Worm (Caenorhabditis elegans): ENCODE data around the gene F15D4.4.
A peak's percentile ranks its signal among the peaks of the same experiment; 100 is the strongest.

The F15D4.4 gene

DNA sequence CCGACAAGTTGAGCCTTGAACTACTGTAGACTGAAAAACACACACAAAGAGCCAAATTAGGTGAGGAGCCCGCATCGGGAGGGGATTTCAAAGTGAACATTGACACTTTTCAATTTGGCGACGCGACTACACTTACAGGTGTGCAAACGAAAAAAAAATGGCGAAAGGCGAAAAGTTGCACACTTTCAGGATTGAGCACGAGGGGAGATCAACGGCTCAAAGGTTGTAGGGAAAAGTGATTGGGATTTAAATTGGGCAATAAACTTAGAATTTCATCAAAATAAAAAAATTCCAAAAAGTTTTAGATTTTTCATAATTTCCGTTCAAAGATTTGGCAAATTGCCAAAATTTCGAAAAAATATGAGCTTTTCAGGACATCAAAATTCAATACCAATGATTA is at the start of gene F15D4.4:
Gene F15D4.4, minus strand, starts transcription at position 101 of the 400 bp plus-strand sequence.
- TF ChIP-seq snpc-1.3 (tag; optimal IDR thresholded peaks at IDR 0.05; ENCODE audit: insufficient read depth) = no peak
- TF ChIP-seq nhr-179 (tag; optimal IDR thresholded peaks at IDR 0.05) = no peak
- TF ChIP-seq ceh-100 (GFP tag; IDR thresholded peaks at IDR 0.05) = no peak
- no peak for TF ChIP-seq T26A5.8 (tag; optimal IDR thresholded peaks at IDR 0.05)
- TF ChIP-seq ekl-4 (GFP tag; IDR thresholded peaks at IDR 0.05) = no peak
- no peak for TF ChIP-seq F23B12.7 (tag; optimal IDR thresholded peaks at IDR 0.05; ENCODE audit: insufficient read depth)
- no peak for TF ChIP-seq nhr-90 (tag; optimal IDR thresholded peaks at IDR 0.05)
- no peak for TF ChIP-seq hrde-1 (tag; optimal IDR thresholded peaks at IDR 0.05; ENCODE audit: borderline replicate concordance)
- no peak for TF ChIP-seq Y79H2A.3 (GFP tag; conservative IDR thresholded peaks at IDR 0.05)
- no peak for TF ChIP-seq sdz-38 (tag; optimal IDR thresholded peaks at IDR 0.05)
- no peak for TF ChIP-seq K11D2.4 (GFP tag; IDR thresholded peaks at IDR 0.05)
- no peak for TF ChIP-seq hmg-1.2 (GFP tag; IDR thresholded peaks at IDR 0.05)
- no peak for TF ChIP-seq tlf-1 (GFP tag; optimal IDR thresholded peaks at IDR 0.05)
- TF ChIP-seq K12H6.12 (tag; optimal IDR thresholded peaks at IDR 0.05) = no peak
- TF ChIP-seq hmg-20 (GFP tag; IDR thresholded peaks at IDR 0.05) = no peak
- no peak for TF ChIP-seq C17E4.6 (GFP tag; IDR thresholded peaks at IDR 0.05)

DNA sequence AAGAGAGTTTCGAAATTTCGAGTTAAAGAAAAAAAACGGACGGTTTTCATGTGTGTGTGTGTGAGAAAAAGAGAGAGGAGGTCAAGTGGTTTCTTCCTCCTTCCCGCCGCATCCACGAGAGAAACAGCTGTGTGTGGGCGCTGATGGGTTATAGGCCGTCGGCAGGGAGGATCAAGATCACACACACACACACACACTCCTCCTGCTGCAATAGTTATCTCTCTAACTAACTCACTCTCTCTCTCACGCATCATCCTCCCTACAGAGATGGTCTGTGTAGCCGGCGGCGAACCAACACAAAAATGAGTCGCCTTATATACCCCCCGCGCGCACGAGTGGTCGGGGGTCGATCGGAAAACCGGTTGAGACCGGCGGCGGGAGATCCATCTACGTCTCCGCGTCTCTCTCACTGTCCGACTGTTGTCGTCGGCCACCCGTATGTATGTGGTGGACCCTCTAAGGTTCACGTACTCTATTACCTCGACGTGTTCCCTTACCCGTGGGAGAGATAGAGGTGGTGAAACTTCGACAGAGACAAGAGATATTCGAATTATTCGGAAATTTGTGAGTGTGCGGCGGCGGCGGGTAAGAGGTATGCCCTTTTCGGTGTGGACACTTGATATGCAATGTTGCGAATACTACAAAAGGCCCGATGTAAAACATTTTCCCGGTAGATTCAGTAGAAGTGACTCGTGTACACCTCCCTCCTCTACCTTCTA is 48.6 kb upstream of the F15D4.4 start:
- peak; percentile 10; the same call in 1 of the 2 replicates for TF ChIP-seq ceh-100 (GFP tag; IDR thresholded peaks at IDR 0.05)
- no peak for TF ChIP-seq Y95B8A.8 (GFP tag; IDR thresholded peaks at IDR 0.05)
- TF ChIP-seq nhr-120 (GFP tag; IDR thresholded peaks at IDR 0.05) = no peak
- TF ChIP-seq him-1 (tag; optimal IDR thresholded peaks at IDR 0.05) = no peak
- TF ChIP-seq ceh-91 (GFP tag; IDR thresholded peaks at IDR 0.05) = no peak
- TF ChIP-seq F55B11.4 (tag; optimal IDR thresholded peaks at IDR 0.05; ENCODE audit: borderline replicate concordance, insufficient read depth) = no peak
- peak; percentile 87 for TF ChIP-seq zfh-2 (GFP tag; conservative IDR thresholded peaks at IDR 0.05)
- TF ChIP-seq ceh-79 (tag; optimal IDR thresholded peaks at IDR 0.05) = no peak
- 0 out of 2 replicates have a peak, but pooled peaks have one; percentile 5 for TF ChIP-seq ztf-6 (GFP tag; IDR thresholded peaks at IDR 0.05)
- no peak for TF ChIP-seq lin-35 (GFP tag; optimal IDR thresholded peaks at IDR 0.05)
- TF ChIP-seq rec-8 (tag; optimal IDR thresholded peaks at IDR 0.05) = no peak
- TF ChIP-seq zim-3 (tag; optimal IDR thresholded peaks at IDR 0.05) = no peak
- no peak for TF ChIP-seq atf-7 (tag; optimal IDR thresholded peaks at IDR 0.05)
- no peak for TF ChIP-seq sea-2 (GFP tag; IDR thresholded peaks at IDR 0.05)
- TF ChIP-seq aptf-3 (GFP tag; IDR thresholded peaks at IDR 0.05) = no peak
- TF ChIP-seq nfyb-1 (GFP tag; IDR thresholded peaks at IDR 0.05) = no peak
- TF ChIP-seq hrde-1 (tag; optimal IDR thresholded peaks at IDR 0.05; ENCODE audit: borderline replicate concordance) = no peak
- TF ChIP-seq hlh-26 (GFP tag; conservative IDR thresholded peaks at IDR 0.05) = no peak
- no peak for TF ChIP-seq F49E8.2 (tag; optimal IDR thresholded peaks at IDR 0.05; ENCODE audit: insufficient read depth)
- TF ChIP-seq K11D2.4 (GFP tag; IDR thresholded peaks at IDR 0.05) = no peak
- no peak for TF ChIP-seq egl-44 (GFP tag; IDR thresholded peaks at IDR 0.05)
- no peak for TF ChIP-seq snpc-4 (GFP tag; optimal IDR thresholded peaks at IDR 0.05)
- peak in 2 of 4 experiments; percentile 1 to 12 for TF ChIP-seq snpc-4 (tag; optimal IDR thresholded peaks at IDR 0.05)
- TF ChIP-seq F57A8.1 (GFP tag; optimal IDR thresholded peaks at IDR 0.05) = no peak
- no peak for TF ChIP-seq C17E4.6 (GFP tag; IDR thresholded peaks at IDR 0.05)
- peak; percentile 50; the same call in 1 of the 2 replicates for TF ChIP-seq egrh-3 (GFP tag; IDR thresholded peaks at IDR 0.05)
- no peak for TF ChIP-seq ekl-4 (GFP tag; IDR thresholded peaks at IDR 0.05)
- TF ChIP-seq let-607 (tag; optimal IDR thresholded peaks at IDR 0.05) = no peak
- TF ChIP-seq nhr-90 (tag; optimal IDR thresholded peaks at IDR 0.05) = no peak
- TF ChIP-seq B0019.2 (GFP tag; conservative IDR thresholded peaks at IDR 0.05) = no peak
- TF ChIP-seq Y56A3A.18 (GFP tag; IDR thresholded peaks at IDR 0.05) = no peak
- TF ChIP-seq Y79H2A.3 (GFP tag; conservative IDR thresholded peaks at IDR 0.05) = no peak
- no peak for TF ChIP-seq unc-130 (GFP tag; optimal IDR thresholded peaks at IDR 0.05)
- no peak for TF ChIP-seq tbx-9 (tag; optimal IDR thresholded peaks at IDR 0.05; ENCODE audit: borderline replicate concordance)
- TF ChIP-seq F10E7.11 (tag; optimal IDR thresholded peaks at IDR 0.05) = no peak
